Worm (Caenorhabditis elegans) whole organism, late embryonic: ENCODE results near the gene F13D12.10.

ENCODE experiments used
- F13H6.1 ChIP-seq: sonication (generic microtip); optimal IDR thresholded peaks from 2 replicates; lab custom pipeline; 2016; ENCODE audit warnings: missing genetic modification characterization, missing compliant biosample characterization
- Y22D7AL.16 ChIP-seq: sonication (generic microtip); optimal IDR thresholded peaks from 2 replicates; lab custom pipeline; 2016; ENCODE audit warnings: missing genetic modification characterization, missing compliant biosample characterization
- ama-1 ChIP-seq: fragments of 150-350 bp; optimal IDR thresholded peaks from 2 replicates; lab custom pipeline; 2014
- fkh-10 ChIP-seq: fragments of 150-350 bp; optimal IDR thresholded peaks from 2 replicates; lab custom pipeline; 2014; ENCODE audit warnings: missing biosample characterization, missing genetic modification reagents, missing genetic modification characterization
- hlh-13 ChIP-seq: fragments of 200-800 bp; sonication (Bioruptor generic); optimal IDR thresholded peaks from 2 replicates; lab custom pipeline; 2018; ENCODE audit warnings: mild to moderate bottlenecking, missing genetic modification characterization, missing compliant biosample characterization
- hlh-15 ChIP-seq: sonication (generic microtip); optimal IDR thresholded peaks from 2 replicates; lab custom pipeline; 2016; ENCODE audit warnings: missing genetic modification characterization, missing compliant biosample characterization
- hlh-6 ChIP-seq: sonication (generic microtip); optimal IDR thresholded peaks from 2 replicates; lab custom pipeline; 2016; ENCODE audit warnings: missing genotype, missing genetic modification characterization, missing compliant biosample characterization
- pag-3 ChIP-seq: sonication (generic microtip); optimal IDR thresholded peaks from 2 replicates; lab custom pipeline; 2016; ENCODE audit warnings: missing compliant biosample characterization, missing genetic modification characterization, borderline replicate concordance
- pax-1 ChIP-seq: fragments of 150-350 bp; optimal IDR thresholded peaks from 2 replicates; lab custom pipeline; 2014; ENCODE audit warnings: missing biosample characterization, missing genetic modification characterization
- pros-1 ChIP-seq: fragments of 150-350 bp; optimal IDR thresholded peaks from 2 replicates; lab custom pipeline; 2014; ENCODE audit warnings: missing biosample characterization, missing genetic modification reagents, missing genetic modification characterization
- sox-4 ChIP-seq: sonication (generic microtip); optimal IDR thresholded peaks from 2 replicates; lab custom pipeline; 2017; ENCODE audit warnings: mild to moderate bottlenecking, missing genetic modification characterization, inconsistent platforms, missing compliant biosample characterization
- tbx-2 ChIP-seq: sonication (generic microtip); optimal IDR thresholded peaks from 2 replicates; lab custom pipeline; 2016; ENCODE audit warnings: missing genetic modification characterization, missing compliant biosample characterization

- TF ChIP-seq pax-1 (no peak), pag-3 (tag; lab: Kevin White, UChicago) (no peak), ama-1 (no peak), hlh-15 (tag; lab: Kevin White, UChicago) (no peak), pros-1 (tag; lab: Kevin White, UChicago) (no peak), Y22D7AL.16 (no peak), fkh-10 (GFP tag; lab: Kevin White, UChicago) (no peak), sox-4 (tag; lab: Kevin White, UChicago) (no peak), hlh-13 (GFP tag; lab: Kevin White, UChicago) (no peak), hlh-6 (tag; lab: Kevin White, UChicago) (no peak), tbx-2 (tag; lab: Kevin White, UChicago) (no peak), F13H6.1 (tag; lab: Kevin White, UChicago) (no peak)
These were observed 10.3 kb downstream of the F13D12.10 start, which contains the start of gene ldh-1 for ce11 chrII:11723904-11724303.
